Worm (Caenorhabditis elegans) whole organism, early embryonic: ENCODE data around the gene srh-220.

Experiments used
- B0310.2 ChIP-seq: sonication (generic microtip); optimal IDR thresholded peaks from 2 replicates; lab custom pipeline; 2016; ENCODE audit warnings: mild to moderate bottlenecking, missing genetic modification characterization, missing compliant biosample characterization
- aly-1 ChIP-seq: sonication (generic microtip); optimal IDR thresholded peaks from 2 replicates; lab custom pipeline; 2016; ENCODE audit warnings: missing genetic modification characterization, missing compliant biosample characterization
- ama-1 ChIP-seq: fragments of 150-350 bp; optimal IDR thresholded peaks from 2 replicates; lab custom pipeline; 2014
- ceh-13 ChIP-seq: fragments of 200-800 bp; sonication (Bioruptor generic); optimal IDR thresholded peaks from 2 replicates; lab custom pipeline; 2018; ENCODE audit warnings: mild to moderate bottlenecking, missing genetic modification characterization, missing compliant biosample characterization
- ceh-36 ChIP-seq: sonication (generic microtip); optimal IDR thresholded peaks from 2 replicates; lab custom pipeline; 2016; ENCODE audit warnings: missing genetic modification characterization, inconsistent platforms, missing compliant biosample characterization
- ets-7 ChIP-seq: sonication (generic microtip); optimal IDR thresholded peaks from 2 replicates; lab custom pipeline; 2016; ENCODE audit warnings: missing genotype, missing genetic modification characterization, missing compliant biosample characterization
- flt-1 ChIP-seq: fragments of 200-800 bp; sonication (Bioruptor generic); IDR thresholded peaks from 2 replicates; pipeline ENCODE4 v1.3.6; 2022; ENCODE audit warnings: missing genetic modification characterization, missing compliant biosample characterization
- hmbx-1 ChIP-seq: sonication (generic microtip); optimal IDR thresholded peaks from 2 replicates; lab custom pipeline; 2016; ENCODE audit warnings: mild to moderate bottlenecking, missing genetic modification characterization, missing compliant biosample characterization
- hmg-4 ChIP-seq: fragments of 200-800 bp; sonication (Bioruptor generic); optimal IDR thresholded peaks from 2 replicates; lab custom pipeline; 2018; ENCODE audit warnings: mild to moderate bottlenecking, missing genetic modification characterization, missing compliant biosample characterization
- hnd-1 ChIP-seq: sonication (generic microtip); optimal IDR thresholded peaks from 2 replicates; lab custom pipeline; 2016; ENCODE audit warnings: missing genetic modification characterization, missing compliant biosample characterization
- scrt-1 ChIP-seq: fragments of 200-800 bp; sonication (Bioruptor generic); IDR thresholded peaks from 2 replicates; pipeline ENCODE4 v1.3.6; 2022; ENCODE audit warnings: missing genetic modification characterization, missing compliant biosample characterization
- tbx-11 ChIP-seq: fragments of 200-800 bp; sonication (Bioruptor generic); IDR thresholded peaks from 2 replicates; pipeline ENCODE4 v1.3.6; 2022; ENCODE audit warnings: missing genetic modification characterization, missing compliant biosample characterization
- tbx-37 ChIP-seq: fragments of 200-800 bp; sonication (Bioruptor generic); conservative IDR thresholded peaks from 2 replicates; pipeline ENCODE4 v1.3.6; 2022; ENCODE audit warnings: missing genetic modification reagents, missing genetic modification characterization, missing compliant biosample characterization

DNA sequence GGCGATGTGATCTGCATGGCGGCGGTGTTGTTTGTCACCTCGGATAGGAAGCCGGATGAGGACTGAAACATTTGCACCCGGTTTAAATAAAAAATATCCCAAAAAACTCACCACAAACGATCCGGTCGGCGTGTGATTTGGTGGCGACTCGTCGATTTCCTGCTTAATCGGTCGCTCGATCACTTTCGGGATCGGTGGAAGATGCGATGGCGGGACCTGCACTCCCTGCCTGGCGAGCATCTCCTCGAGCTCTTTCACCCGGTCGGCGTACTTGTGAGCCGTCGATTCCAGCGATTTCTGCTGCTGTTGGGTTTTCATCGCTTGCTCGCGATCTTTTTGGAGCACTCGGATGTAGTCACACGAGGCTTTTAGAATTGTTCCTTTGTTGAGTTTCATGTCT lies 38.9 kb upstream of the srh-220 start:
- TF ChIP-seq hmbx-1 (tag; lab: Kevin White, UChicago) (no peak), aly-1 (no peak), flt-1 (no peak), ceh-36 (tag; lab: Kevin White, UChicago) (no peak), ets-7 (tag; lab: Kevin White, UChicago) (no peak), ama-1 (lab: Kevin White, UChicago) (no peak), hmg-4 (GFP tag; lab: Kevin White, UChicago) (no peak), scrt-1 (no peak), hnd-1 (no peak), ceh-13 (GFP tag; lab: Kevin White, UChicago) (no peak), B0310.2 (tag; lab: Kevin White, UChicago) (no peak), tbx-11 (GFP tag; lab: Robert Waterston, UW) (no peak), tbx-37 (GFP tag; lab: Robert Waterston, UW) (no peak)
